Worm (Caenorhabditis elegans): Measurements from ENCODE around the gene C44B7.5.

C44B7.5 gene

DNA sequence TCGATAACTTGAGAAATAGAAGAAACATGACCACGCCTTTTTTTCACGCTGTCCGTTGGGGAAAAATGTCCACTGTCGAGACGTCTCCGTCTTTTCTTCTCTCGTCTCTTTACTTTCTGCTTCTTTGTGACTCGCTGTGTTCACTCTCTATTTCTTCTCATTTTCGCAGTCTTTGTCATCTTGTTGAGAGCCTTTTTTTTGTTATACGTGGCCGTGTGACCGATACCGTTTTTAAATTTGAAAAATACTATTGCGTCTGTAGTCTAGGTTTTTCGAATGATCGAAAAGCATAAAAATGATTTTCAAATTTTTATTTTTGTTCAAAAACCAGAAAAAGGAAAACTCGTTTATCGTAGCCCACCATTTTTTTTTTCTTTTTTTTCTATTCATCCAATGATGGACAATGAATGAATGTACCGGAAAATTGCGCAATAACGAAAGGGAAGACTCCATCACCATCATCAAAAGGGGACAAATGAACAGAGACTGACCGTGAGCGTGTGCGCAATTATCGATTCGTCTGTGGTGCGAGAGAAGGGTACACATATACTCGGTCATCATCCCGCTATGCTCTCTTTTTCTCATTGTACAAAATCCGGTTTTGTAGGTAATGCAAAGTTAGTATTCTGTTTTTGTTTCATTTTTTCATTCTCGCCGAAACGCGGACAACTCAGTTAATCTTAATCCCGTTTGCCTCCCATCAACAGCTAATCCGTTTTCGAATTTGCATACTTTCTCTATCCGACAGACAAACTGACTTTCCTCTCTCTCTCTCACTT lies 28.0 kb downstream of the C44B7.5 start:
- TF ChIP-seq egl-27 (tag; optimal IDR thresholded peaks at IDR 0.05) (peak; percentile 47), lsy-2 (tag; optimal IDR thresholded peaks at IDR 0.05) (peak in 1 of 2 experiments; percentile 31), skn-1 (tag; optimal IDR thresholded peaks at IDR 0.05) (no peak), aly-2 (tag; optimal IDR thresholded peaks at IDR 0.05) (no peak), crh-2 (tag; optimal IDR thresholded peaks at IDR 0.05) (peak; percentile 20), lin-11 (tag; optimal IDR thresholded peaks at IDR 0.05) (no peak), C34F6.9 (tag; optimal IDR thresholded peaks at IDR 0.05) (peak; percentile 30), nhr-129 (tag; optimal IDR thresholded peaks at IDR 0.05) (peak; percentile 24), sma-9 (GFP tag; optimal IDR thresholded peaks at IDR 0.05) (peak; percentile 5), sma-9 (tag; optimal IDR thresholded peaks at IDR 0.05) (no peak), unc-55 (GFP tag; optimal IDR thresholded peaks at IDR 0.05) (peak; percentile 38), nhr-6 (tag; optimal IDR thresholded peaks at IDR 0.05) (no peak)

DNA sequence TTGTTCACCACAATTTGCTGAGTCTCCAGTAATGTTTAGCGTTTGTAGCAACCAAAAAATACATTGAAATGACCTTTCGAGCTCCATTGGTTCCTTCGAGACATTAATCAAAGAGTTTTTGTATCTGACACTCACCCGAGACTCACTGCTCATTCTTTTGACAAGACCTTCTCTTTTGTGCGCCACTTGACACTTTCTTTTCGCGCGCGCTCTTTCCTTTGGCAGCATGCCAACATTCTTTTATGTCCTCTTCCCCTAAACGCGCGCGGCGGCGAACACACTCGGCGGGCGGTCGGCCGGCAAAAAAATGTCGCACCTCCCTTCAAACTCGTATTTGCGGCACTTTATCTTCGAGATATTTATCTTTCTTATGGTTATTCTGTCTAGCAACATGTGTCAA lies 28.7 kb downstream of the C44B7.5 start:
- TF ChIP-seq C34F6.9 (tag; optimal IDR thresholded peaks at IDR 0.05), result no peak
- no peak for TF ChIP-seq elt-1 (tag; optimal IDR thresholded peaks at IDR 0.05)
- TF ChIP-seq unc-55 (GFP tag; optimal IDR thresholded peaks at IDR 0.05), result no peak
- TF ChIP-seq unc-62 (GFP tag; optimal IDR thresholded peaks at IDR 0.05), result no peak
- no peak for TF ChIP-seq nhr-23 (tag; optimal IDR thresholded peaks at IDR 0.05)
- no peak for TF ChIP-seq gmeb-1 (tag; optimal IDR thresholded peaks at IDR 0.05)
- peak; percentile 54 for TF ChIP-seq F13H6.1 (tag; optimal IDR thresholded peaks at IDR 0.05)
- no peak for TF ChIP-seq aly-2 (tag; optimal IDR thresholded peaks at IDR 0.05)
- TF ChIP-seq egl-27 (tag; optimal IDR thresholded peaks at IDR 0.05), result peak; percentile 39
- peak; percentile 47 for TF ChIP-seq sma-9 (GFP tag; optimal IDR thresholded peaks at IDR 0.05)
- TF ChIP-seq sma-9 (tag; optimal IDR thresholded peaks at IDR 0.05), result no peak
- TF ChIP-seq mab-5 (tag; optimal IDR thresholded peaks at IDR 0.05), result peak; percentile 9
- no peak for TF ChIP-seq elt-3 (tag; optimal IDR thresholded peaks at IDR 0.05)
- TF ChIP-seq skn-1 (tag; optimal IDR thresholded peaks at IDR 0.05), result no peak
- peak; percentile 8 for TF ChIP-seq sma-3 (GFP tag; optimal IDR thresholded peaks at IDR 0.05)
- TF ChIP-seq nhr-6 (tag; optimal IDR thresholded peaks at IDR 0.05), result no peak
- TF ChIP-seq nhr-25 (tag; optimal IDR thresholded peaks at IDR 0.05), result peak; percentile 6

DNA sequence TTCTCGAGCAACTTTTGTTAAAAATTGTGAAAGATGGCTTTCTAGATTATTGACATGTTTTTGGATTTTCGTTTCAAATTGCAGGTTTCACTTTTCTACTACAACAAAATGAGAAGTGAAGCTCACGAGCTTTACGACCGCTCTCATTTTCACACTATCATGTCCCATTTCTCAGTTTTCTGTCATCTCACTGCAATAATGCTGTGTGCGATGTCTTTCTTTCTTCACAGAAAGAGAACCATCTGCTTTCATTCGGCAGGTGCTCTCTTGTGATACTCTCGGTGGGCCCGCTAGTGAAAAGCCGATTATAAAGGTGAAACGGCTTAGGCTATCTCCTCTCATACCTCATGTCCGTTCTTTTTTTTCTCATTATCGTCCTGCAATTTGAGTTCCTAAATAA lies 29.2 kb downstream of the C44B7.5 start:
- TF ChIP-seq nhr-11 (tag; optimal IDR thresholded peaks at IDR 0.05) (no peak), lin-39 (tag; optimal IDR thresholded peaks at IDR 0.05) (no peak), F13H6.1 (tag; optimal IDR thresholded peaks at IDR 0.05) (no peak), nhr-129 (tag; optimal IDR thresholded peaks at IDR 0.05) (peak; percentile 63)

DNA sequence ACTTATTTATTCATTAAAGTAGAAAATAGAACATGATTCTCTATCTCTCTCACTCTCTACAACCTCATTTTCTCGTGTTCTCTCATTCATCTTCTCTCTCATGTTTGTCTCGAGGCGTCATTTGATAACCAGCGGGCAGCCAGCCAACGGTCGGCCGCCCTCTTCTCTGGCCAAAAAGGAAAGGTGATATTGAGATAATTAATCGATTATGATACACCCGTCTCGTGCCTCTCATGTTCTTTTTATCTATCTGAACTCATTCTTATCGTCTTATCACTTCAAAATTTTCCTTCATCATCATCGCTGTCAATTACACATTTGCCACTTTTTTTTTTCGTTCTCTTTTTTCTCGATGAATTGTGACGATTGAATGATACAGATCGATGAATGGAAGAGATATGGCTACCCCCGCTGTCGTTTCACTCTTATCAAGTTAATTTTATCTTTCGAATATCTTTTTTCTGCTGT lies 29.7 kb downstream of the C44B7.5 start:
- peak; percentile 16 for TF ChIP-seq mab-5 (tag; optimal IDR thresholded peaks at IDR 0.05)
- no peak for TF ChIP-seq nhr-23 (tag; optimal IDR thresholded peaks at IDR 0.05)
- no peak for TF ChIP-seq ztf-11 (tag; optimal IDR thresholded peaks at IDR 0.05)
- TF ChIP-seq Y55F3AM.14 (GFP tag; optimal IDR thresholded peaks at IDR 0.05), result peak; percentile 68
- TF ChIP-seq sem-4 (tag; optimal IDR thresholded peaks at IDR 0.05), result peak; percentile 68
- peak; percentile 91 for TF ChIP-seq F13H6.1 (tag; optimal IDR thresholded peaks at IDR 0.05)
- TF ChIP-seq mbf-1 (tag; optimal IDR thresholded peaks at IDR 0.05), result no peak
- TF ChIP-seq R02D3.7 (tag; optimal IDR thresholded peaks at IDR 0.05), result no peak
- TF ChIP-seq ceh-82 (tag; optimal IDR thresholded peaks at IDR 0.05), result no peak
- peak; percentile 58 for TF ChIP-seq elt-1 (tag; optimal IDR thresholded peaks at IDR 0.05)
- TF ChIP-seq nhr-6 (tag; optimal IDR thresholded peaks at IDR 0.05), result no peak
- no peak for TF ChIP-seq lin-39 (tag; optimal IDR thresholded peaks at IDR 0.05)
- TF ChIP-seq fos-1 (tag; optimal IDR thresholded peaks at IDR 0.05), result peak; percentile 100
- peak; percentile 33 for TF ChIP-seq lin-13 (GFP tag; optimal IDR thresholded peaks at IDR 0.05)
- TF ChIP-seq ZK546.5 (tag; optimal IDR thresholded peaks at IDR 0.05), result no peak
- no peak for TF ChIP-seq ceh-16 (tag; optimal IDR thresholded peaks at IDR 0.05)
- TF ChIP-seq dmd-4 (tag; optimal IDR thresholded peaks at IDR 0.05), result no peak
- peak; percentile 9 for TF ChIP-seq nhr-77 (tag; optimal IDR thresholded peaks at IDR 0.05)
- peak; percentile 98 for TF ChIP-seq sma-9 (GFP tag; optimal IDR thresholded peaks at IDR 0.05)
- TF ChIP-seq sma-9 (tag; optimal IDR thresholded peaks at IDR 0.05), result no peak
- peak; percentile 10 to 66 for TF ChIP-seq lsy-2 (tag; optimal IDR thresholded peaks at IDR 0.05)
- no peak for TF ChIP-seq alr-1 (tag; optimal IDR thresholded peaks at IDR 0.05)
- TF ChIP-seq elt-3 (tag; optimal IDR thresholded peaks at IDR 0.05), result peak; percentile 50
- no peak for TF ChIP-seq nhr-10 (tag; optimal IDR thresholded peaks at IDR 0.05)
- TF ChIP-seq aly-2 (tag; optimal IDR thresholded peaks at IDR 0.05), result no peak
- TF ChIP-seq unc-55 (GFP tag; optimal IDR thresholded peaks at IDR 0.05), result peak; percentile 55
- peak; percentile 77 to 84 for TF ChIP-seq mdl-1 (tag; optimal IDR thresholded peaks at IDR 0.05)
- peak; percentile 71 for TF ChIP-seq skn-1 (tag; optimal IDR thresholded peaks at IDR 0.05)
- peak; percentile 88 for TF ChIP-seq crh-2 (tag; optimal IDR thresholded peaks at IDR 0.05)
- TF ChIP-seq nhr-129 (tag; optimal IDR thresholded peaks at IDR 0.05), result peak; percentile 53
- peak; percentile 99 for TF ChIP-seq egl-27 (tag; optimal IDR thresholded peaks at IDR 0.05)
- TF ChIP-seq blmp-1 (tag; optimal IDR thresholded peaks at IDR 0.05; ENCODE audit: insufficient read depth), result peak; percentile 91
- TF ChIP-seq gmeb-1 (tag; optimal IDR thresholded peaks at IDR 0.05), result peak; percentile 67
- TF ChIP-seq nhr-12 (tag; optimal IDR thresholded peaks at IDR 0.05), result no peak
- TF ChIP-seq nhr-11 (tag; optimal IDR thresholded peaks at IDR 0.05), result no peak
- no peak for TF ChIP-seq ztf-1 (GFP tag; conservative IDR thresholded peaks at IDR 0.05)
- TF ChIP-seq snpc-4 (tag; optimal IDR thresholded peaks at IDR 0.05), result peak; percentile 49
- no peak for TF ChIP-seq ama-1 (optimal IDR thresholded peaks at IDR 0.05)
